Fruit fly (Drosophila melanogaster) whole organism, embryonic: Measurements from ENCODE around the gene Dnaaf4.

ENCODE experiments used
- Awh ChIP-seq: fragments of 200-800 bp; sonication (Bioruptor generic); IDR thresholded peaks from 2 replicates; pipeline ENCODE4, ENCODE4 v1.3.6; 2022; ENCODE audit warnings: missing biosample characterization, missing genetic modification characterization
- CG4617 ChIP-seq: fragments of 200-800 bp; sonication (Bioruptor generic); optimal IDR thresholded peaks from 3 replicates; lab custom pipeline; 2016; ENCODE audit warnings: missing biosample characterization, missing genetic modification characterization, borderline replicate concordance
- CG7271 ChIP-seq: fragments of 200-800 bp; sonication (Bioruptor generic); optimal IDR thresholded peaks from 2 replicates; lab custom pipeline; 2018; ENCODE audit warnings: missing biosample characterization, mild to moderate bottlenecking, missing genetic modification characterization, moderate library complexity
- CG8290 ChIP-seq, 3 experiments: fragments of 200-800 bp; sonication (Bioruptor generic); optimal IDR thresholded peaks; 2 replicates each; lab custom pipeline; 2016 to 2019; ENCODE audit warnings: missing biosample characterization in 3 of 3, missing genetic modification characterization in 3 of 3, mild to moderate bottlenecking in 2 of 3, moderate library complexity in 1 of 3
- CrebB ChIP-seq: fragments of 200-800 bp; sonication (Bioruptor generic); optimal IDR thresholded peaks from 3 replicates; lab custom pipeline; 2018; ENCODE audit warnings: missing biosample characterization, mild to moderate bottlenecking, missing genetic modification characterization
- Dll ChIP-seq: fragments of 200-800 bp; sonication (Bioruptor generic); IDR thresholded peaks from 4 replicates; pipeline ENCODE4 v1.3.6; 2022; ENCODE audit warnings: missing biosample characterization, missing genetic modification characterization; ENCODE audit not compliant: partially characterized antibody
- Oaz ChIP-seq: fragments of 200-800 bp; sonication (Bioruptor generic); IDR thresholded peaks from 2 replicates; pipeline ENCODE4 v1.3.6; 2022; ENCODE audit warnings: missing biosample characterization, missing genetic modification characterization
- ac ChIP-seq: fragments of 200-800 bp; sonication (Bioruptor generic); optimal IDR thresholded peaks from 3 replicates; lab custom pipeline; 2017; ENCODE audit warnings: missing biosample characterization, mild to moderate bottlenecking, missing genetic modification characterization
- cas ChIP-seq: fragments of 200-800 bp; sonication (Bioruptor generic); IDR thresholded peaks from 2 replicates; pipeline ENCODE4 v1.3.6; 2022; ENCODE audit warnings: missing biosample characterization, missing genetic modification characterization
- cato ChIP-seq: fragments of 200-800 bp; sonication (Bioruptor generic); optimal IDR thresholded peaks from 2 replicates; lab custom pipeline; 2016; ENCODE audit warnings: missing biosample characterization, missing genetic modification characterization, borderline replicate concordance
- danr ChIP-seq: fragments of 200-800 bp; sonication (Bioruptor generic); IDR thresholded peaks from 2 replicates; pipeline ENCODE4 v1.3.6; 2022; ENCODE audit warnings: missing biosample characterization, missing genetic modification characterization
- lmd ChIP-seq: fragments of 200-800 bp; sonication (Bioruptor generic); IDR thresholded peaks from 2 replicates; pipeline ENCODE4 v1.3.6; 2022; ENCODE audit warnings: missing biosample characterization, missing genetic modification characterization
- nom ChIP-seq: fragments of 200-800 bp; sonication (Bioruptor generic); optimal IDR thresholded peaks from 2 replicates; lab custom pipeline; 2017; ENCODE audit warnings: missing biosample characterization, missing genetic modification characterization, mild to moderate bottlenecking, moderate library complexity, missing genetic modification reagents
- tll ChIP-seq, 2 experiments: fragments of 200-800 bp in 1 of 2; fragments of >200 bp in 1 of 2; sonication (Bioruptor generic) in 1 of 2; optimal IDR thresholded peaks; 2 replicates each; lab custom pipeline; 2017 to 2019; ENCODE audit warnings: missing biosample characterization in 2 of 2, missing genetic modification characterization in 2 of 2, mild to moderate bottlenecking in 1 of 2, moderate library complexity in 1 of 2
- wor ChIP-seq: fragments of 200-800 bp; sonication (Bioruptor generic); IDR thresholded peaks from 2 replicates; pipeline ENCODE4 v1.3.6; 2022; ENCODE audit warnings: missing biosample characterization, missing genetic modification characterization
- zen ChIP-seq: fragments of 200-800 bp; sonication (Bioruptor generic); optimal IDR thresholded peaks from 3 replicates; lab custom pipeline; 2018; ENCODE audit warnings: missing biosample characterization, mild to moderate bottlenecking, missing genetic modification characterization, moderate library complexity

Dnaaf4 gene

dm6 chr2L:11070862-11071261 is 50.7 kb downstream of the Dnaaf4 start, which contains the start of gene CG14915:
CG14915 (plus strand) TSS chr2L:11071027.
- TF ChIP-seq CrebB (tag; lab: Kevin White, UChicago) (no peak), CG7271 (tag; lab: Kevin White, UChicago) (no peak), Oaz (GFP tag; lab: Robert Waterston, UW) (no peak), CG8290 (GFP tag; optimal IDR thresholded peaks at IDR 0.05; lab: Kevin White, UChicago) (no peak), CG8290 (tag; optimal IDR thresholded peaks at IDR 0.05; lab: Kevin White, UChicago) (no peak), Awh (no peak), Dll (GFP tag; lab: Robert Waterston, UW) (no peak), tll (GFP tag; optimal IDR thresholded peaks at IDR 0.05; lab: Kevin White, UChicago) (peak in 1 of 2 experiments; percentile 51), ac (GFP tag; lab: Kevin White, UChicago) (no peak), wor (no peak), cas (GFP tag; lab: Robert Waterston, UW) (no peak), zen (tag; lab: Kevin White, UChicago) (peak; percentile 84), nom (GFP tag; lab: Kevin White, UChicago) (no peak), CG4617 (GFP tag; lab: Kevin White, UChicago) (no peak), cato (GFP tag; lab: Kevin White, UChicago) (no peak), lmd (GFP tag; lab: Robert Waterston, UW) (no peak), danr (GFP tag; lab: Robert Waterston, UW) (no peak)
